Fruit fly (Drosophila melanogaster): ENCODE measurements around the gene CG16825.

The CG16825 gene

DNA sequence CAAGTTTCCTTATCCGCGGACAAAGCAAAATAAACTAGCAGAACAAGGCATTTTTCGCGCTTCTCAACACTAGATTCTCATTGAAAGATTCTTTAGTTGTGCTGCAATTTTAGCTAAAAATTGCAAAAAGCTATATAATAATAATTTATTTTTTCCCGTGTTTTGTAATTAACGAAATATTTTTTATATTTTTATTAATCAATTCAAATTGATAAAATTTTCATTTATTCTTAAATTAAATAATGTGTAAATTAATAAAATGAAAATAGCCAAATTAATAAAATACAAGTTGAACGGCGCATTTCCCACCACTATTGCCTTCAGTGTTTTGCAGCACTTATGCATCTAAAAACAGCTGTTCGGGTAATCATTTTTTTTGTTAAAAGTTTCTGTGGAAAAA is 18.1 kb upstream of the CG16825 start, which contains the start of the genes Drep4 and Uvrag (continued):
- TF ChIP-seq CG16813 (GFP tag; IDR thresholded peaks at IDR 0.05; ENCODE audit: partially characterized antibody) (no peak), fu2 (GFP tag; optimal IDR thresholded peaks at IDR 0.05) (no peak), CG8281 (tag; optimal IDR thresholded peaks at IDR 0.05) (no peak), kay (GFP tag; optimal IDR thresholded peaks at IDR 0.05) (peak; percentile 40), MTF-1 (GFP tag; optimal IDR thresholded peaks at IDR 0.05; ENCODE audit: borderline replicate concordance) (no peak), Hey (tag; optimal IDR thresholded peaks at IDR 0.05) (no peak), NfI (GFP tag; optimal IDR thresholded peaks at IDR 0.05) (peak; percentile 73), CG17328 (GFP tag; IDR thresholded peaks at IDR 0.05) (no peak), hb (GFP tag; IDR thresholded peaks at IDR 0.05; ENCODE audit: partially characterized antibody) (no peak), zf30C (GFP tag; optimal IDR thresholded peaks at IDR 0.05) (no peak), CG4854 (GFP tag; optimal IDR thresholded peaks at IDR 0.05) (no peak), CG18764 (GFP tag; optimal IDR thresholded peaks at IDR 0.05) (peak; percentile 29), CG13775 (GFP tag; optimal IDR thresholded peaks at IDR 0.05) (peak; percentile 77), CG6683 (GFP tag; optimal IDR thresholded peaks at IDR 0.05) (no peak), CG3163 (GFP tag; optimal IDR thresholded peaks at IDR 0.05) (no peak), yki (optimal IDR thresholded peaks at IDR 0.05) (no peak), CG3995 (GFP tag; optimal IDR thresholded peaks at IDR 0.05) (no peak), dm (GFP tag; optimal IDR thresholded peaks at IDR 0.05) (no peak), CG7786 (GFP tag; optimal IDR thresholded peaks at IDR 0.05) (no peak), dan (GFP tag; IDR thresholded peaks at IDR 0.05) (no peak), Doc2 (GFP tag; IDR thresholded peaks at IDR 0.05) (no peak), Dll (GFP tag; IDR thresholded peaks at IDR 0.05; ENCODE audit: partially characterized antibody) (no peak), sug (tag; optimal IDR thresholded peaks at IDR 0.05) (no peak), rib (GFP tag; IDR thresholded peaks at IDR 0.05) (no peak), emc (GFP tag; optimal IDR thresholded peaks at IDR 0.05) (no peak), gce (GFP tag; IDR thresholded peaks at IDR 0.05) (no peak), CG4820 (GFP tag; optimal IDR thresholded peaks at IDR 0.05) (peak; percentile 43), stwl (tag; optimal IDR thresholded peaks at IDR 0.05) (peak; percentile 75), tx (GFP tag; optimal IDR thresholded peaks at IDR 0.05) (no peak), CG15073 (GFP tag; optimal IDR thresholded peaks at IDR 0.05) (no peak), CG2116 (GFP tag; optimal IDR thresholded peaks at IDR 0.05) (peak; percentile 57), croc (GFP tag; conservative IDR thresholded peaks at IDR 0.05) (peak; percentile 39; the same call in 2 of the 3 replicates), CG6254 (GFP tag; optimal IDR thresholded peaks at IDR 0.05) (no peak), CG14965 (GFP tag; optimal IDR thresholded peaks at IDR 0.05; ENCODE audit: borderline replicate concordance) (no peak), Deaf1 (tag; optimal IDR thresholded peaks at IDR 0.05) (no peak), caup (GFP tag; optimal IDR thresholded peaks at IDR 0.05; ENCODE audit: severe bottlenecking) (no peak), Camta (GFP tag; optimal IDR thresholded peaks at IDR 0.05) (no peak), onecut (GFP tag; IDR thresholded peaks at IDR 0.05) (no peak), tio (GFP tag; optimal IDR thresholded peaks at IDR 0.05) (peak; percentile 66), sr (GFP tag; IDR thresholded peaks at IDR 0.05) (no peak), sens (GFP tag) (peak; percentile 83), vfl (GFP tag; optimal IDR thresholded peaks at IDR 0.05) (no peak), odd (GFP tag; optimal IDR thresholded peaks at IDR 0.05) (peak; percentile 5), pb (GFP tag; optimal IDR thresholded peaks at IDR 0.05) (no peak), cg (GFP tag; optimal IDR thresholded peaks at IDR 0.05) (no peak), Taf1 (GFP tag; IDR thresholded peaks at IDR 0.05) (no peak), D19A (tag; optimal IDR thresholded peaks at IDR 0.05) (peak; percentile 56), HLH3B (GFP tag; IDR thresholded peaks at IDR 0.05) (0 out of 2 replicates have a peak, but pooled peaks have one; percentile 16), nmo (GFP tag; optimal IDR thresholded peaks at IDR 0.05) (peak; percentile 80), bigmax (GFP tag; optimal IDR thresholded peaks at IDR 0.05) (no peak), gem (tag; optimal IDR thresholded peaks at IDR 0.05) (peak; percentile 86), CG32772 (GFP tag; IDR thresholded peaks at IDR 0.05) (peak; percentile 62)
